Worm (Caenorhabditis elegans): ENCODE measurements around the gene C29A12.1.

Gene C29A12.1

ce11 chrV:10802060-10802459 is 11.2 kb downstream of the C29A12.1 start (continued):
- TF ChIP-seq mel-28 (tag; optimal IDR thresholded peaks at IDR 0.05; ENCODE audit: borderline replicate concordance) (no peak), lsy-27 (tag; optimal IDR thresholded peaks at IDR 0.05; ENCODE audit: borderline replicate concordance, insufficient read depth) (no peak), hmg-1.2 (GFP tag; IDR thresholded peaks at IDR 0.05) (no peak), attf-5 (GFP tag; optimal IDR thresholded peaks at IDR 0.05) (no peak), xnd-1 (tag; optimal IDR thresholded peaks at IDR 0.05) (no peak), nhr-80 (tag; optimal IDR thresholded peaks at IDR 0.05) (peak; percentile 89), lin-54 (GFP tag; optimal IDR thresholded peaks at IDR 0.05) (peak; percentile 41), ztf-26 (tag; optimal IDR thresholded peaks at IDR 0.05) (no peak), lir-1 (GFP tag; conservative IDR thresholded peaks at IDR 0.05) (no peak), sea-2 (GFP tag; IDR thresholded peaks at IDR 0.05) (no peak), rcor-1 (GFP tag; IDR thresholded peaks at IDR 0.05) (no peak), nhr-179 (tag; optimal IDR thresholded peaks at IDR 0.05) (no peak), attf-3 (GFP tag; conservative IDR thresholded peaks at IDR 0.05) (no peak), attf-6 (GFP tag; IDR thresholded peaks at IDR 0.05) (no peak), repo-1 (tag; optimal IDR thresholded peaks at IDR 0.05) (no peak), madf-8 (GFP tag; conservative IDR thresholded peaks at IDR 0.05) (no peak), F10E7.11 (tag; optimal IDR thresholded peaks at IDR 0.05) (no peak), dox-1 (GFP tag; IDR thresholded peaks at IDR 0.05) (no peak), ceh-27 (GFP tag; optimal IDR thresholded peaks at IDR 0.05) (no peak), die-1 (tag; optimal IDR thresholded peaks at IDR 0.05) (no peak), akir-1 (GFP tag; optimal IDR thresholded peaks at IDR 0.05) (no peak), let-607 (tag; optimal IDR thresholded peaks at IDR 0.05) (peak in 1 of 2 experiments; percentile 73), ztf-18 (tag; optimal IDR thresholded peaks at IDR 0.05) (no peak), C06A6.2 (GFP tag; conservative IDR thresholded peaks at IDR 0.05) (no peak), snpc-1.1 (tag; optimal IDR thresholded peaks at IDR 0.05; ENCODE audit: insufficient read depth) (no peak), madf-10 (tag; optimal IDR thresholded peaks at IDR 0.05) (peak; percentile 46), pbrm-1 (GFP tag; IDR thresholded peaks at IDR 0.05) (no peak), B0336.3 (GFP tag; IDR thresholded peaks at IDR 0.05) (no peak), ets-4 (GFP tag; optimal IDR thresholded peaks at IDR 0.05) (peak; percentile 24), aptf-3 (GFP tag; IDR thresholded peaks at IDR 0.05) (no peak), bed-1 (GFP tag; IDR thresholded peaks at IDR 0.05) (no peak), T26A5.8 (tag; optimal IDR thresholded peaks at IDR 0.05) (no peak), snpc-3.4 (tag; optimal IDR thresholded peaks at IDR 0.05) (no peak), K11D2.4 (GFP tag; IDR thresholded peaks at IDR 0.05) (no peak), B0035.1 (tag; optimal IDR thresholded peaks at IDR 0.05) (no peak), gei-17 (GFP tag; optimal IDR thresholded peaks at IDR 0.05) (no peak), lag-1 (GFP tag; IDR thresholded peaks at IDR 0.05) (no peak), F55B11.4 (tag; optimal IDR thresholded peaks at IDR 0.05; ENCODE audit: borderline replicate concordance, insufficient read depth) (no peak), D2030.7 (GFP tag; IDR thresholded peaks at IDR 0.05) (no peak), mes-4 (tag; optimal IDR thresholded peaks at IDR 0.05) (no peak), aptf-2 (GFP tag; conservative IDR thresholded peaks at IDR 0.05) (no peak), atf-7 (tag; optimal IDR thresholded peaks at IDR 0.05) (peak; percentile 91), ccch-3 (GFP tag; optimal IDR thresholded peaks at IDR 0.05) (no peak), B0019.2 (GFP tag; conservative IDR thresholded peaks at IDR 0.05) (no peak), mxl-1 (tag; optimal IDR thresholded peaks at IDR 0.05) (no peak), hmg-20 (GFP tag; IDR thresholded peaks at IDR 0.05) (no peak), nfya-1 (tag; optimal IDR thresholded peaks at IDR 0.05; ENCODE audit: borderline replicate concordance, insufficient read depth) (no peak), nhr-120 (GFP tag; IDR thresholded peaks at IDR 0.05) (no peak), ztf-3 (GFP tag; optimal IDR thresholded peaks at IDR 0.05) (no peak)

Measured in whole organism, young adult.